Worm (Caenorhabditis elegans): Measurements from ENCODE around the gene igcm-1.

The igcm-1 gene

DNA sequence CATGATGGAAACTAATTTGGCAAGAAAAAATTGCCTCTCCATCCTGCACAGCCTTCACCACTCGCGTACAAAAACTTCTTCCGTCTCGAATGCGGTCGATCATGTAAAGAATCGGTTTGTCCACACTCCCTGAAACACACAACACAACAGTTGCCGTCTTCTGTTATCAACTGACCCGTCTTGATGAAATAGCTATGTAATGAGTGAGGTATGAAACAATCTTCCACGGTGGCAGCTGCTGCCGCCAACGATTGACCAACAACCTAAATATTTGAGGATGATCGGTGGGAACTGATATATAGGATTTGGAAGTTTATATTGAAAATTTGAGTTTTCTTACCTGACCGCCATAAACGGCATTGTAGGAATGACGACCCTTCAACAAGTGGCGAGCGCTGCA, 39.1 kb downstream of the igcm-1 start:
- TF ChIP-seq lin-15B (tag; optimal IDR thresholded peaks at IDR 0.05) (no peak), nhr-28 (tag; optimal IDR thresholded peaks at IDR 0.05) (no peak), elt-2 (tag; optimal IDR thresholded peaks at IDR 0.05) (no peak), eor-1 (tag; optimal IDR thresholded peaks at IDR 0.05) (no peak), ama-1 (optimal IDR thresholded peaks at IDR 0.05) (no peak), hmg-11 (tag; optimal IDR thresholded peaks at IDR 0.05) (no peak), pqm-1 (tag; optimal IDR thresholded peaks at IDR 0.05) (no peak), lin-39 (tag; optimal IDR thresholded peaks at IDR 0.05) (no peak), ceh-9 (tag; optimal IDR thresholded peaks at IDR 0.05) (no peak), nhr-67 (tag; optimal IDR thresholded peaks at IDR 0.05) (no peak), nhr-25 (tag; optimal IDR thresholded peaks at IDR 0.05) (no peak), elt-1 (tag; optimal IDR thresholded peaks at IDR 0.05) (no peak), daf-12 (tag; optimal IDR thresholded peaks at IDR 0.05) (no peak), lsy-12 (tag; optimal IDR thresholded peaks at IDR 0.05) (no peak), ceh-82 (tag; optimal IDR thresholded peaks at IDR 0.05) (no peak), nfya-1 (tag; optimal IDR thresholded peaks at IDR 0.05; ENCODE audit: insufficient read depth) (no peak)

ce11 chrX:810694-811093, 40.6 kb downstream of the igcm-1 start, which contains the start of gene F25E2.2:
Gene F25E2.2 (minus strand): TSS chrX:810794.
- TF ChIP-seq jun-1 (tag; optimal IDR thresholded peaks at IDR 0.05) = no peak
- no peak for TF ChIP-seq ztf-4 (tag; optimal IDR thresholded peaks at IDR 0.05)
- no peak for TF ChIP-seq sea-2 (GFP tag; optimal IDR thresholded peaks at IDR 0.05)
- TF ChIP-seq R02D3.7 (tag; optimal IDR thresholded peaks at IDR 0.05) = no peak
- TF ChIP-seq fos-1 (tag; optimal IDR thresholded peaks at IDR 0.05) = no peak
- no peak for TF ChIP-seq nhr-11 (tag; optimal IDR thresholded peaks at IDR 0.05)
- TF ChIP-seq nhr-67 (tag; optimal IDR thresholded peaks at IDR 0.05) = no peak
- TF ChIP-seq unc-39 (tag; optimal IDR thresholded peaks at IDR 0.05) = no peak
- no peak for TF ChIP-seq snpc-4 (tag; optimal IDR thresholded peaks at IDR 0.05)
- TF ChIP-seq nhr-12 (tag; optimal IDR thresholded peaks at IDR 0.05) = no peak
- no peak for TF ChIP-seq unc-62 (GFP tag; optimal IDR thresholded peaks at IDR 0.05)
- TF ChIP-seq elt-2 (tag; optimal IDR thresholded peaks at IDR 0.05) = no peak
- TF ChIP-seq fkh-2 (tag; optimal IDR thresholded peaks at IDR 0.05) = no peak
- no peak for TF ChIP-seq hmg-11 (tag; optimal IDR thresholded peaks at IDR 0.05)
- no peak for TF ChIP-seq ceh-28 (tag; optimal IDR thresholded peaks at IDR 0.05)
- TF ChIP-seq pqm-1 (tag; optimal IDR thresholded peaks at IDR 0.05) = no peak

ce11 chrX:806515-806914, 44.8 kb downstream of the igcm-1 start:
- TF ChIP-seq lin-15B (tag; optimal IDR thresholded peaks at IDR 0.05) (peak; percentile 66), ztf-4 (tag; optimal IDR thresholded peaks at IDR 0.05) (peak; percentile 88), ama-1 (optimal IDR thresholded peaks at IDR 0.05) (peak; percentile 56), zag-1 (tag; optimal IDR thresholded peaks at IDR 0.05) (peak; percentile 91), fkh-2 (tag; optimal IDR thresholded peaks at IDR 0.05) (peak; percentile 93), ceh-82 (tag; optimal IDR thresholded peaks at IDR 0.05) (peak; percentile 99), nhr-43 (tag; optimal IDR thresholded peaks at IDR 0.05; ENCODE audit: poor library complexity, severe bottlenecking) (peak; percentile 99), pqm-1 (tag; optimal IDR thresholded peaks at IDR 0.05) (peak; percentile 89), daf-12 (tag; optimal IDR thresholded peaks at IDR 0.05) (peak; percentile 84), ceh-16 (tag; optimal IDR thresholded peaks at IDR 0.05) (peak; percentile 77), lsy-12 (tag; optimal IDR thresholded peaks at IDR 0.05) (peak; percentile 96), nhr-28 (tag; optimal IDR thresholded peaks at IDR 0.05) (peak; percentile 96), nhr-23 (tag; optimal IDR thresholded peaks at IDR 0.05) (peak; percentile 99), egl-27 (tag; optimal IDR thresholded peaks at IDR 0.05) (peak; percentile 94), elt-1 (tag; optimal IDR thresholded peaks at IDR 0.05) (peak; percentile 74), egl-5 (tag; optimal IDR thresholded peaks at IDR 0.05) (peak; percentile 99), nhr-76 (tag; optimal IDR thresholded peaks at IDR 0.05) (peak; percentile 93), mml-1 (tag; optimal IDR thresholded peaks at IDR 0.05) (no peak), elt-2 (tag; optimal IDR thresholded peaks at IDR 0.05) (peak; percentile 88), nfya-1 (tag; optimal IDR thresholded peaks at IDR 0.05; ENCODE audit: insufficient read depth) (peak; percentile 95), hmg-11 (tag; optimal IDR thresholded peaks at IDR 0.05) (peak; percentile 100), sea-2 (GFP tag; optimal IDR thresholded peaks at IDR 0.05) (no peak), elt-3 (tag; optimal IDR thresholded peaks at IDR 0.05) (peak; percentile 85 to 96 (median 87)), nhr-11 (tag; optimal IDR thresholded peaks at IDR 0.05) (peak; percentile 96), nhr-67 (tag; optimal IDR thresholded peaks at IDR 0.05) (peak; percentile 70), lin-39 (tag; optimal IDR thresholded peaks at IDR 0.05) (peak; percentile 99), R02D3.7 (tag; optimal IDR thresholded peaks at IDR 0.05) (peak; percentile 92), skn-1 (tag; optimal IDR thresholded peaks at IDR 0.05) (peak; percentile 97), aly-2 (tag; optimal IDR thresholded peaks at IDR 0.05) (peak; percentile 95), ztf-11 (tag; optimal IDR thresholded peaks at IDR 0.05) (peak; percentile 66), mdl-1 (tag; optimal IDR thresholded peaks at IDR 0.05) (peak; percentile 80), ceh-28 (tag; optimal IDR thresholded peaks at IDR 0.05) (peak; percentile 98), nhr-237 (tag; optimal IDR thresholded peaks at IDR 0.05) (peak; percentile 70), tbx-2 (tag; optimal IDR thresholded peaks at IDR 0.05) (peak; percentile 98), snpc-4 (tag; optimal IDR thresholded peaks at IDR 0.05) (peak; percentile 95), ZK546.5 (tag; optimal IDR thresholded peaks at IDR 0.05) (peak; percentile 61), unc-62 (GFP tag; optimal IDR thresholded peaks at IDR 0.05) (peak; percentile 91), nhr-77 (tag; optimal IDR thresholded peaks at IDR 0.05) (peak; percentile 98), fos-1 (tag; optimal IDR thresholded peaks at IDR 0.05) (peak; percentile 97), nhr-12 (tag; optimal IDR thresholded peaks at IDR 0.05) (peak; percentile 23), fkh-10 (GFP tag; optimal IDR thresholded peaks at IDR 0.05) (peak; percentile 97), unc-39 (tag; optimal IDR thresholded peaks at IDR 0.05) (peak; percentile 50), nhr-25 (tag; optimal IDR thresholded peaks at IDR 0.05) (peak; percentile 97)

All from whole organism, L3 larva.